Fruit fly (Drosophila melanogaster) whole organism, embryonic: ENCODE data around the gene ppk.

Experiments used
- Abd-B ChIP-seq: fragments of 200-800 bp; sonication (Bioruptor generic); optimal IDR thresholded peaks from 2 replicates; lab custom pipeline; 2018; ENCODE audit warnings: missing biosample characterization, mild to moderate bottlenecking, missing genetic modification characterization, moderate library complexity
- B-H2 ChIP-seq: fragments of 200-800 bp; sonication (Bioruptor generic); optimal IDR thresholded peaks from 2 replicates; lab custom pipeline; 2018; ENCODE audit warnings: missing biosample characterization, mild to moderate bottlenecking, missing genetic modification characterization
- BEAF-32 ChIP-seq: fragments of 200-800 bp; sonication (Bioruptor generic); optimal IDR thresholded peaks from 3 replicates; lab custom pipeline; 2017; ENCODE audit warnings: missing biosample characterization, missing genetic modification characterization, mild to moderate bottlenecking, moderate library complexity, missing genetic modification reagents
- CG1024 ChIP-seq: fragments of 200-800 bp; sonication (Bioruptor generic); IDR thresholded peaks from 2 replicates; pipeline ENCODE4 v1.3.6; 2022; ENCODE audit warnings: missing biosample characterization, missing genetic modification characterization
- CG10543 ChIP-seq: fragments of 200-800 bp; sonication (Bioruptor generic); optimal IDR thresholded peaks from 3 replicates; lab custom pipeline; 2017; ENCODE audit warnings: missing biosample characterization, mild to moderate bottlenecking, missing genetic modification characterization, moderate library complexity
- CG11695 ChIP-seq: fragments of 200-800 bp; sonication (Bioruptor generic); IDR thresholded peaks from 3 replicates; pipeline ENCODE4 v1.3.6; 2022; ENCODE audit warnings: missing biosample characterization, missing genetic modification characterization
- CG12104 ChIP-seq: fragments of 200-800 bp; sonication (Bioruptor generic); optimal IDR thresholded peaks from 3 replicates; lab custom pipeline; 2016; ENCODE audit warnings: missing biosample characterization, missing genetic modification characterization
- CG14014 ChIP-seq: fragments of 200-800 bp; sonication (Bioruptor generic); IDR thresholded peaks from 2 replicates; pipeline ENCODE4 v1.3.6; 2022; ENCODE audit warnings: missing biosample characterization, missing genetic modification characterization
- CG15514 ChIP-seq: fragments of 200-800 bp; sonication (Bioruptor generic); optimal IDR thresholded peaks from 3 replicates; lab custom pipeline; 2017; ENCODE audit warnings: missing biosample characterization, missing genetic modification characterization, mild to moderate bottlenecking, moderate library complexity, missing genetic modification reagents
- CG2678 ChIP-seq: fragments of 200-800 bp; sonication (Bioruptor generic); optimal IDR thresholded peaks from 3 replicates; lab custom pipeline; 2019; ENCODE audit warnings: missing biosample characterization, mild to moderate bottlenecking, missing genetic modification characterization, moderate library complexity
- CG2889 ChIP-seq: fragments of 200-800 bp; sonication (Bioruptor generic); IDR thresholded peaks from 3 replicates; pipeline ENCODE4 v1.3.6; 2022; ENCODE audit warnings: missing biosample characterization, missing genetic modification characterization
- CG32772 ChIP-seq: fragments of 200-800 bp; sonication (Bioruptor generic); IDR thresholded peaks from 2 replicates; pipeline ENCODE4 v1.3.6; 2022; ENCODE audit warnings: missing biosample characterization, missing genetic modification characterization
- CG34376 ChIP-seq: fragments of 200-800 bp; sonication (Bioruptor generic); optimal IDR thresholded peaks from 2 replicates; lab custom pipeline; 2018; ENCODE audit warnings: missing biosample characterization, mild to moderate bottlenecking, missing genetic modification characterization
- CG3726 ChIP-seq: fragments of 200-800 bp; sonication (Bioruptor generic); IDR thresholded peaks from 3 replicates; pipeline ENCODE4, ENCODE4 v1.3.6; 2022; ENCODE audit warnings: missing biosample characterization, missing genetic modification characterization
- CG42726 ChIP-seq: fragments of 200-800 bp; sonication (Bioruptor generic); IDR thresholded peaks from 2 replicates; pipeline ENCODE4 v1.3.6; 2022; ENCODE audit warnings: missing biosample characterization, missing genetic modification characterization; ENCODE audit not compliant: partially characterized antibody
- CG4820 ChIP-seq: fragments of 200-800 bp; sonication (Bioruptor generic); optimal IDR thresholded peaks from 3 replicates; lab custom pipeline; 2016; ENCODE audit warnings: missing biosample characterization, missing genetic modification characterization
- CG5245 ChIP-seq: fragments of 200-800 bp; sonication (Bioruptor generic); optimal IDR thresholded peaks from 3 replicates; lab custom pipeline; 2016; ENCODE audit warnings: missing biosample characterization, missing genetic modification characterization
- CG6689 ChIP-seq: fragments of 200-800 bp; sonication (Bioruptor generic); IDR thresholded peaks from 2 replicates; pipeline ENCODE4 v1.3.6; 2022; ENCODE audit warnings: missing biosample characterization, missing genetic modification characterization
- CG9215 ChIP-seq: fragments of 200-800 bp; sonication (Bioruptor generic); IDR thresholded peaks from 2 replicates; pipeline ENCODE4 v1.3.6; 2022; ENCODE audit warnings: missing biosample characterization, missing genetic modification characterization
- Dad ChIP-seq: fragments of 200-800 bp; sonication (Bioruptor generic); optimal IDR thresholded peaks from 3 replicates; lab custom pipeline; 2016; ENCODE audit warnings: missing biosample characterization, missing genetic modification characterization
- Dll ChIP-seq: fragments of 200-800 bp; sonication (Bioruptor generic); IDR thresholded peaks from 4 replicates; pipeline ENCODE4 v1.3.6; 2022; ENCODE audit warnings: missing biosample characterization, missing genetic modification characterization; ENCODE audit not compliant: partially characterized antibody
- Drgx ChIP-seq: fragments of 200-800 bp; sonication (Bioruptor generic); IDR thresholded peaks from 2 replicates; pipeline ENCODE4 v1.3.6; 2022; ENCODE audit warnings: missing biosample characterization, missing genetic modification characterization
- E2f2 ChIP-seq: fragments of 200-800 bp; sonication (Bioruptor generic); IDR thresholded peaks from 2 replicates; pipeline ENCODE4 v1.3.6; 2022; ENCODE audit warnings: missing biosample characterization, missing genetic modification characterization
- Lhr ChIP-seq: fragments of 200-800 bp; sonication (Bioruptor generic); optimal IDR thresholded peaks from 3 replicates; lab custom pipeline; 2017; ENCODE audit warnings: mild to moderate bottlenecking, missing biosample characterization, missing genetic modification reagents, missing genetic modification characterization
- MBD-R2 ChIP-seq: fragments of 200-800 bp; sonication (Bioruptor generic); IDR thresholded peaks from 2 replicates; pipeline ENCODE4 v1.3.6; 2022; ENCODE audit warnings: missing biosample characterization, missing genetic modification characterization
- Mad ChIP-seq: fragments of 200-800 bp; sonication (Bioruptor generic); optimal IDR thresholded peaks from 2 replicates; lab custom pipeline; 2016; ENCODE audit warnings: missing biosample characterization, missing genetic modification characterization
- Med ChIP-seq: fragments of 200-800 bp; sonication (Bioruptor generic); peaks from one replicate; lab custom pipeline; 2016; ENCODE audit warnings: missing biosample characterization, missing genetic modification characterization, mild to moderate bottlenecking, inconsistent platforms, moderate library complexity
- Nf-YB ChIP-seq: fragments of 200-800 bp; sonication (Bioruptor generic); optimal IDR thresholded peaks from 3 replicates; lab custom pipeline; 2019; ENCODE audit warnings: missing biosample characterization, mild to moderate bottlenecking, missing genetic modification characterization, moderate library complexity
- Scr ChIP-seq: fragments of 200-800 bp; sonication (Bioruptor generic); IDR thresholded peaks from 2 replicates; pipeline ENCODE4 v1.3.6; 2022; ENCODE audit warnings: missing biosample characterization, missing genetic modification characterization; ENCODE audit not compliant: partially characterized antibody
- Xrp1 ChIP-seq: fragments of 200-800 bp; sonication (Bioruptor generic); IDR thresholded peaks from 2 replicates; pipeline ENCODE4 v1.3.6; 2022; ENCODE audit warnings: missing biosample characterization, missing genetic modification characterization
- bab2 ChIP-seq: fragments of 200-800 bp; sonication (Bioruptor generic); optimal IDR thresholded peaks from 2 replicates; lab custom pipeline; 2016; ENCODE audit warnings: missing biosample characterization, missing genetic modification characterization
- bcd ChIP-seq: fragments of 200-800 bp; sonication (Bioruptor generic); optimal IDR thresholded peaks from 2 replicates; lab custom pipeline; 2017; ENCODE audit warnings: missing biosample characterization, mild to moderate bottlenecking, missing genetic modification characterization
- chinmo ChIP-seq: fragments of 200-800 bp; sonication (Bioruptor generic); IDR thresholded peaks from 4 replicates; pipeline ENCODE4 v1.3.6; 2022; ENCODE audit warnings: missing biosample characterization, missing genetic modification characterization; ENCODE audit not compliant: partially characterized antibody
- ci ChIP-seq: fragments of 200-800 bp; sonication (Bioruptor generic); IDR thresholded peaks from 3 replicates; pipeline ENCODE4 v1.3.6; 2022; ENCODE audit warnings: missing biosample characterization, missing genetic modification characterization
- crol ChIP-seq: fragments of 200-800 bp; sonication (Bioruptor generic); IDR thresholded peaks from 2 replicates; pipeline ENCODE4 v1.3.6; 2022; ENCODE audit warnings: missing biosample characterization, missing genetic modification characterization
- danr ChIP-seq: fragments of 200-800 bp; sonication (Bioruptor generic); IDR thresholded peaks from 2 replicates; pipeline ENCODE4 v1.3.6; 2022; ENCODE audit warnings: missing biosample characterization, missing genetic modification characterization
- fd102C ChIP-seq: fragments of 200-800 bp; sonication (Bioruptor generic); optimal IDR thresholded peaks from 2 replicates; lab custom pipeline; 2018; ENCODE audit warnings: missing biosample characterization, mild to moderate bottlenecking, missing genetic modification characterization, moderate library complexity
- fd96Cb ChIP-seq: fragments of 200-800 bp; sonication (Bioruptor generic); optimal IDR thresholded peaks from 2 replicates; lab custom pipeline; 2018; ENCODE audit warnings: missing biosample characterization, mild to moderate bottlenecking, missing genetic modification characterization, moderate library complexity
- hkb ChIP-seq, 2 experiments: fragments of 200-800 bp in 1 of 2; fragments of >200 bp in 1 of 2; sonication (Bioruptor generic) in 1 of 2; IDR thresholded peaks in 1 of 2; optimal IDR thresholded peaks in 1 of 2; 2 replicates each; pipeline versions ENCODE4 v1.3.6 to Lab custom; 2017 to 2022; ENCODE audit warnings: missing biosample characterization in 1 of 2, missing genetic modification characterization in 1 of 2
- hth ChIP-seq: fragments of >200 bp; optimal IDR thresholded peaks from 2 replicates; lab custom pipeline; 2017; ENCODE audit warnings: inconsistent platforms
- lilli ChIP-seq: fragments of 200-800 bp; sonication (Bioruptor generic); optimal IDR thresholded peaks from 3 replicates; lab custom pipeline; 2016; ENCODE audit warnings: missing biosample characterization, missing genetic modification characterization
- lov ChIP-seq, 2 experiments: fragments of 200-800 bp in 1 of 2; fragments of >200 bp in 1 of 2; sonication (Bioruptor generic) in 1 of 2; IDR thresholded peaks in 1 of 2; optimal IDR thresholded peaks in 1 of 2; 2 replicates in 1 of 2; 3 replicates in 1 of 2; pipeline versions ENCODE4 v1.3.6 to Lab custom; 2017 to 2022; ENCODE audit warnings: missing biosample characterization in 1 of 2, missing genetic modification characterization in 1 of 2
- nau ChIP-seq: fragments of 200-800 bp; sonication (Bioruptor generic); optimal IDR thresholded peaks from 3 replicates; lab custom pipeline; 2017; ENCODE audit warnings: missing biosample characterization, mild to moderate bottlenecking, missing genetic modification characterization, missing genetic modification reagents
- nmo ChIP-seq: fragments of 200-800 bp; sonication (Bioruptor generic); optimal IDR thresholded peaks from 2 replicates; lab custom pipeline; 2018; ENCODE audit warnings: missing biosample characterization, mild to moderate bottlenecking, missing genetic modification characterization, moderate library complexity
- pros ChIP-seq: fragments of 200-800 bp; sonication (Bioruptor generic); optimal IDR thresholded peaks from 3 replicates; lab custom pipeline; 2019; ENCODE audit warnings: missing biosample characterization, mild to moderate bottlenecking, missing genetic modification characterization, moderate library complexity
- row ChIP-seq: fragments of 200-800 bp; sonication (Bioruptor generic); IDR thresholded peaks from 3 replicates; pipeline ENCODE4 v1.3.6; 2022; ENCODE audit warnings: missing biosample characterization, missing genetic modification characterization
- schlank ChIP-seq: fragments of 200-800 bp; sonication (Bioruptor generic); optimal IDR thresholded peaks from 2 replicates; lab custom pipeline; 2018; ENCODE audit warnings: missing biosample characterization, mild to moderate bottlenecking, missing genetic modification characterization
- sens-2 ChIP-seq: fragments of 200-800 bp; sonication (Bioruptor generic); IDR thresholded peaks from 2 replicates; pipeline ENCODE4 v1.3.6; 2022; ENCODE audit warnings: missing biosample characterization, missing genetic modification characterization
- stc ChIP-seq: fragments of 200-800 bp; sonication (Bioruptor generic); IDR thresholded peaks from 2 replicates; pipeline ENCODE4 v1.3.6; 2022; ENCODE audit warnings: missing biosample characterization, missing genetic modification characterization
- vvl ChIP-seq: fragments of 200-800 bp; sonication (Bioruptor generic); IDR thresholded peaks from 2 replicates; pipeline ENCODE4 v1.3.6; 2022; ENCODE audit warnings: missing biosample characterization, missing genetic modification characterization
- zen2 ChIP-seq: fragments of 200-800 bp; sonication (Bioruptor generic); IDR thresholded peaks from 3 replicates; pipeline ENCODE4 v1.3.6; 2022; ENCODE audit warnings: missing biosample characterization, missing genetic modification characterization; ENCODE audit not compliant: partially characterized antibody

Gene ppk

dm6 chr2L:14399326-14399725, 18.4 kb upstream of the ppk start (continued):
- TF ChIP-seq chinmo (GFP tag; lab: Robert Waterston, UW) = 0 out of 4 replicates have a peak, but pooled peaks have one; percentile 55
- no peak for TF ChIP-seq crol (GFP tag; lab: Robert Waterston, UW)
- TF ChIP-seq Xrp1 = peak; percentile 16; the same call in 1 of the 2 replicates
- TF ChIP-seq Nf-YB (GFP tag; lab: Kevin White, UChicago) = no peak
- TF ChIP-seq lov (optimal IDR thresholded peaks at IDR 0.05; lab: Kevin White, UChicago) = no peak
- no peak for TF ChIP-seq lov (GFP tag; IDR thresholded peaks at IDR 0.05; lab: Robert Waterston, UW)
- no peak for TF ChIP-seq Dad (GFP tag; lab: Kevin White, UChicago)
- TF ChIP-seq sens-2 (GFP tag; lab: Robert Waterston, UW) = no peak
- TF ChIP-seq CG12104 = no peak
- no peak for TF ChIP-seq ci
- TF ChIP-seq CG9215 (GFP tag; lab: Robert Waterston, UW) = no peak
- no peak for TF ChIP-seq CG1024 (GFP tag; lab: Robert Waterston, UW)
- no peak for TF ChIP-seq Abd-B
- peak; percentile 3 for TF ChIP-seq schlank (tag; lab: Kevin White, UChicago)
- no peak for TF ChIP-seq Dll (GFP tag; lab: Robert Waterston, UW)
- TF ChIP-seq CG3726 (GFP tag; lab: Robert Waterston, UW) = no peak
- TF ChIP-seq pros = no peak
- TF ChIP-seq B-H2 (GFP tag; lab: Kevin White, UChicago) = no peak
- TF ChIP-seq CG6689 (GFP tag; lab: Robert Waterston, UW) = no peak
- TF ChIP-seq E2f2 (GFP tag; lab: Robert Waterston, UW) = no peak
- no peak for TF ChIP-seq CG2889 (GFP tag; lab: Robert Waterston, UW)
- no peak for TF ChIP-seq BEAF-32
- TF ChIP-seq bab2 (GFP tag; lab: Kevin White, UChicago) = no peak
- no peak for TF ChIP-seq CG34376 (GFP tag; lab: Kevin White, UChicago)
- no peak for TF ChIP-seq Lhr (GFP tag; lab: Kevin White, UChicago)
- TF ChIP-seq CG14014 (GFP tag; lab: Robert Waterston, UW) = 0 out of 2 replicates have a peak, but pooled peaks have one; percentile 16
- no peak for TF ChIP-seq hth
- no peak for TF ChIP-seq CG11695 (GFP tag; lab: Robert Waterston, UW)
- TF ChIP-seq Drgx (GFP tag; lab: Robert Waterston, UW) = no peak
- TF ChIP-seq nmo (GFP tag; lab: Kevin White, UChicago) = no peak
- TF ChIP-seq CG32772 (GFP tag; lab: Robert Waterston, UW) = no peak
- no peak for TF ChIP-seq vvl (GFP tag; lab: Robert Waterston, UW)
- TF ChIP-seq CG5245 (GFP tag; lab: Kevin White, UChicago) = no peak
- no peak for TF ChIP-seq MBD-R2
- TF ChIP-seq danr (GFP tag; lab: Robert Waterston, UW) = no peak
- TF ChIP-seq CG15514 (GFP tag; lab: Kevin White, UChicago) = peak; percentile 7
- peak; percentile 17 for TF ChIP-seq lilli
- TF ChIP-seq CG2678 = peak; percentile 45
- peak; percentile 19 for TF ChIP-seq nau
- TF ChIP-seq fd102C (GFP tag; lab: Kevin White, UChicago) = no peak
- TF ChIP-seq Med (GFP tag; lab: Kevin White, UChicago) = peak; percentile 82
- no peak for TF ChIP-seq CG4820 (GFP tag; lab: Kevin White, UChicago)
- TF ChIP-seq CG10543 (GFP tag; lab: Kevin White, UChicago) = peak; percentile 58
- no peak for TF ChIP-seq Mad (GFP tag; lab: Kevin White, UChicago)
- TF ChIP-seq hkb (optimal IDR thresholded peaks at IDR 0.05; lab: Kevin White, UChicago) = no peak
- no peak for TF ChIP-seq hkb (GFP tag; IDR thresholded peaks at IDR 0.05; lab: Robert Waterston, UW)
- TF ChIP-seq CG42726 (GFP tag; lab: Robert Waterston, UW) = no peak
- no peak for TF ChIP-seq stc (GFP tag; lab: Robert Waterston, UW)
- no peak for TF ChIP-seq zen2
- TF ChIP-seq fd96Cb = no peak
- no peak for TF ChIP-seq Scr
- no peak for TF ChIP-seq bcd (GFP tag; lab: Kevin White, UChicago)
- TF ChIP-seq row (GFP tag; lab: Robert Waterston, UW) = no peak
